Worm (Caenorhabditis elegans) whole organism, young adult: Measurements from ENCODE around the gene ift-139.

Experiments used
- T26A5.8 ChIP-seq: sonication (generic microtip); optimal IDR thresholded peaks from 2 replicates; lab custom pipeline; 2016; ENCODE audit warnings: missing genetic modification characterization, missing compliant biosample characterization
- ama-1 ChIP-seq, 3 experiments: fragments of 150-350 bp in 1 of 3; sonication (generic microtip) in 2 of 3; optimal IDR thresholded peaks; 2 replicates each; lab custom pipeline; 2014 to 2018; ENCODE audit warnings: missing biosample characterization in 2 of 3, missing genetic modification characterization in 2 of 3, missing genetic modification reagents in 2 of 3
- attf-3 ChIP-seq: fragments of 200-800 bp; sonication (Bioruptor generic); conservative IDR thresholded peaks from 2 replicates; pipeline ENCODE4 v1.3.6; 2022; ENCODE audit warnings: missing genetic modification reagents, missing genetic modification characterization, missing compliant biosample characterization
- ets-4 ChIP-seq: fragments of 200-800 bp; sonication (Bioruptor generic); optimal IDR thresholded peaks from 2 replicates; lab custom pipeline; 2018; ENCODE audit warnings: mild to moderate bottlenecking, missing genetic modification characterization, missing compliant biosample characterization
- hmg-1.2 ChIP-seq: fragments of 200-800 bp; sonication (Bioruptor generic); IDR thresholded peaks from 2 replicates; pipeline ENCODE4 v1.3.6; 2022; ENCODE audit warnings: missing genetic modification reagents, missing genetic modification characterization, missing compliant biosample characterization
- lsy-27 ChIP-seq: sonication (generic microtip); optimal IDR thresholded peaks from 2 replicates; lab custom pipeline; 2017; ENCODE audit warnings: missing genetic modification characterization, mild to moderate bottlenecking, missing compliant biosample characterization, antibody characterized with exemption, missing genotype, borderline replicate concordance; ENCODE audit not compliant: insufficient read depth
- unc-62 ChIP-seq: fragments of 150-350 bp; optimal IDR thresholded peaks from 2 replicates; lab custom pipeline; 2014; ENCODE audit warnings: missing biosample characterization, missing genetic modification reagents, missing genetic modification characterization
- ztf-26 ChIP-seq: sonication (generic microtip); optimal IDR thresholded peaks from 2 replicates; lab custom pipeline; 2017; ENCODE audit warnings: missing genetic modification characterization, missing compliant biosample characterization

- TF ChIP-seq ztf-26 (tag; lab: Kevin White, UChicago) (no peak), lsy-27 (tag; lab: Kevin White, UChicago) (no peak), unc-62 (GFP tag; lab: Kevin White, UChicago) (no peak), ama-1 (optimal IDR thresholded peaks at IDR 0.05; lab: Kevin White, UChicago) (no peak), ama-1 (GFP tag; optimal IDR thresholded peaks at IDR 0.05; lab: Kevin White, UChicago) (no peak), hmg-1.2 (peak; percentile 63; the same call in 1 of the 2 replicates), attf-3 (no peak), T26A5.8 (tag; lab: Kevin White, UChicago) (no peak), ets-4 (GFP tag; lab: Kevin White, UChicago) (no peak)
These were observed 56.4 kb downstream of the ift-139 start for ce11 chrIII:5982753-5983390.
